Worm (Caenorhabditis elegans) whole organism, late embryonic: ENCODE data around the gene CD4.11.

Experiments used
- ama-1 ChIP-seq: fragments of 150-350 bp; optimal IDR thresholded peaks from 2 replicates; lab custom pipeline; 2014
- ceh-48 ChIP-seq: sonication (generic microtip); optimal IDR thresholded peaks from 2 replicates; lab custom pipeline; 2016; ENCODE audit warnings: missing genetic modification characterization, inconsistent platforms, missing compliant biosample characterization
- che-1 ChIP-seq: sonication (generic microtip); optimal IDR thresholded peaks from 2 replicates; lab custom pipeline; 2016; ENCODE audit warnings: mild to moderate bottlenecking, missing genetic modification characterization, missing compliant biosample characterization
- elt-2 ChIP-seq: sonication (generic microtip); optimal IDR thresholded peaks from 2 replicates; lab custom pipeline; 2016; ENCODE audit warnings: missing genetic modification reagents, missing genetic modification characterization, missing compliant biosample characterization
- ets-4 ChIP-seq: sonication (generic microtip); optimal IDR thresholded peaks from 2 replicates; lab custom pipeline; 2016; ENCODE audit warnings: missing genetic modification characterization, missing compliant biosample characterization
- gmeb-2 ChIP-seq: sonication (generic microtip); optimal IDR thresholded peaks from 2 replicates; lab custom pipeline; 2016; ENCODE audit warnings: missing genetic modification characterization, inconsistent platforms, missing compliant biosample characterization
- nhr-11 ChIP-seq: fragments of 150-350 bp; optimal IDR thresholded peaks from 2 replicates; lab custom pipeline; 2014; ENCODE audit warnings: missing biosample characterization, missing genetic modification characterization
- nhr-232 ChIP-seq: sonication (generic microtip); optimal IDR thresholded peaks from 2 replicates; lab custom pipeline; 2016; ENCODE audit warnings: missing genetic modification characterization, missing compliant biosample characterization
- pqm-1 ChIP-seq: sonication (generic microtip); optimal IDR thresholded peaks from 2 replicates; lab custom pipeline; 2016; ENCODE audit warnings: missing genetic modification characterization, missing compliant biosample characterization
- unc-42 ChIP-seq: sonication (generic microtip); optimal IDR thresholded peaks from 2 replicates; lab custom pipeline; 2016; ENCODE audit warnings: missing genotype, missing genetic modification characterization, missing compliant biosample characterization
- zip-5 ChIP-seq: sonication (generic microtip); optimal IDR thresholded peaks from 2 replicates; lab custom pipeline; 2016; ENCODE audit warnings: missing genetic modification characterization, missing compliant biosample characterization

ce11 chrV:5594315-5594714, 9.4 kb downstream of the CD4.11 start, which contains the start of gene crn-2:
- TF ChIP-seq zip-5 (tag; lab: Kevin White, UChicago) (no peak), ets-4 (tag; lab: Kevin White, UChicago) (no peak), gmeb-2 (tag; lab: Kevin White, UChicago) (no peak), nhr-11 (tag; lab: Kevin White, UChicago) (no peak), ceh-48 (tag; lab: Kevin White, UChicago) (no peak), pqm-1 (tag; lab: Kevin White, UChicago) (no peak), ama-1 (lab: Kevin White, UChicago) (no peak), che-1 (tag; lab: Kevin White, UChicago) (no peak), unc-42 (no peak), nhr-232 (no peak), elt-2 (tag; lab: Kevin White, UChicago) (no peak)
